Fruit fly (Drosophila melanogaster): ENCODE results near the gene CG3987.

The CG3987 gene

DNA sequence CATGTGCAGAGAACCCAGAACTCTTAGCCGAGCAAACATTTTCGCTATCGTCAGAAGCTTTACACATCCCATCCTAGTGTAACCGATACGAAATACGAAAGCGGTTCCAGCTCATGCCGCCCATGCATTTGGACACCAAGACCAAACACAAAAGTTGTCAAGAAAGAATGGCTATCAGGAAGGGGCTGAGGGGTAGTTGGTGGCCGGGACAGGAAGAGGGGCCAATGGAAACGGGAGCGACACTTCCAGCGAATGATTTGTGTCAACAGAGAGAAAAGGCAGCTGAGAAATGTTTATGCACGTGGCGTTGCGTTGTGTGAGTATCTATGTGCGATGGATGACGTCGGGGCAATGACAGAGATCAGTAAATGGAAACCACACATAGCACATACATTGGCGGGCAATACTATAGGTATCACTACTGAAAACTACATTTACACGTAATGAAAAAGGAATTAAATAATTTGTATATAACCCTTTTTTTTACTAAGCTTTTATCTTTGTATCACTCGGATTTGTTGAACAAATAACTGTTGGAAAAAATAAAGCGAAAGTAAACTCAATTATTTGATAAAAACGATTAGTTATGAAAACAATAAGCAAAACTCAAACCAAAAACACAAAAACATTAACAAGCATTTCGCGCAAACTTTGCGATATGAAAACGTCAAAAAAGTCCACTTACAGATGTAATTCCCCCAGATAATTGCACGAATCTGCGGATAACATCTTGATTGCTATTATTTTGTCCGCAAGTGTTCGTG lies 25.1 kb upstream of the CG3987 start:
- peak in 1 of 2 experiments; percentile 9 for TF ChIP-seq dpn (GFP tag; optimal IDR thresholded peaks at IDR 0.05)
- TF ChIP-seq otp (GFP tag; IDR thresholded peaks at IDR 0.05) = no peak
- TF ChIP-seq CG6254 (GFP tag; optimal IDR thresholded peaks at IDR 0.05) = peak; percentile 48
- no peak for TF ChIP-seq CG42726 (GFP tag; IDR thresholded peaks at IDR 0.05; ENCODE audit: partially characterized antibody)
- TF ChIP-seq CG18599 (GFP tag; optimal IDR thresholded peaks at IDR 0.05) = peak; percentile 11
- TF ChIP-seq CG14050 (GFP tag; IDR thresholded peaks at IDR 0.05) = no peak
- TF ChIP-seq CG2678 (tag; optimal IDR thresholded peaks at IDR 0.05) = peak; percentile 63
- no peak for TF ChIP-seq odd (GFP tag; optimal IDR thresholded peaks at IDR 0.05)
- TF ChIP-seq Nf-YB (GFP tag; optimal IDR thresholded peaks at IDR 0.05) = peak; percentile 11
- peak; percentile 30 for TF ChIP-seq tin (GFP tag; optimal IDR thresholded peaks at IDR 0.05)
- TF ChIP-seq CG13424 (tag; optimal IDR thresholded peaks at IDR 0.05) = peak; percentile 35
- TF ChIP-seq CG30403 (GFP tag; optimal IDR thresholded peaks at IDR 0.05) = peak; percentile 41
- peak; percentile 70 for TF ChIP-seq CG10979 (tag; optimal IDR thresholded peaks at IDR 0.05)
- peak; percentile 68 for TF ChIP-seq kni (GFP tag; optimal IDR thresholded peaks at IDR 0.05)
- TF ChIP-seq Sox100B (GFP tag; optimal IDR thresholded peaks at IDR 0.05) = peak; percentile 77
- TF ChIP-seq wdn (GFP tag; IDR thresholded peaks at IDR 0.05) = no peak
- no peak for TF ChIP-seq lilli (GFP tag; optimal IDR thresholded peaks at IDR 0.05)
- no peak for TF ChIP-seq CG17802 (tag; optimal IDR thresholded peaks at IDR 0.05)
- no peak for TF ChIP-seq zen (tag; optimal IDR thresholded peaks at IDR 0.05)
- peak; percentile 50; the same call in 1 of the 3 replicates for TF ChIP-seq sr (GFP tag; IDR thresholded peaks at IDR 0.05)
- peak in 1 of 2 experiments; percentile 42 for TF ChIP-seq Hr78 (GFP tag; optimal IDR thresholded peaks at IDR 0.05)
- no peak for TF ChIP-seq Usf (GFP tag; optimal IDR thresholded peaks at IDR 0.05)
- peak; percentile 18 for TF ChIP-seq unpg (GFP tag; optimal IDR thresholded peaks at IDR 0.05)
- TF ChIP-seq bcd (GFP tag; optimal IDR thresholded peaks at IDR 0.05) = peak; percentile 43
- peak; percentile 11 for TF ChIP-seq CG16863 (GFP tag; optimal IDR thresholded peaks at IDR 0.05)
- TF ChIP-seq bsh (GFP tag; optimal IDR thresholded peaks at IDR 0.05) = peak; percentile 37 to 74
- no peak for TF ChIP-seq E2f1 (GFP tag; IDR thresholded peaks at IDR 0.05)
- peak; percentile 19 for TF ChIP-seq CG13775 (GFP tag; optimal IDR thresholded peaks at IDR 0.05)
- TF ChIP-seq CG4404 (GFP tag; IDR thresholded peaks at IDR 0.05) = no peak
- TF ChIP-seq CG10147 (GFP tag; optimal IDR thresholded peaks at IDR 0.05) = no peak
- peak; percentile 28; the same call in 1 of the 3 replicates for TF ChIP-seq croc (GFP tag; conservative IDR thresholded peaks at IDR 0.05)
- TF ChIP-seq tna (GFP tag; IDR thresholded peaks at IDR 0.05; ENCODE audit: partially characterized antibody) = no peak
- TF ChIP-seq lmd (GFP tag; IDR thresholded peaks at IDR 0.05) = no peak
- TF ChIP-seq nom (GFP tag; optimal IDR thresholded peaks at IDR 0.05) = peak; percentile 20
- no peak for TF ChIP-seq dm (GFP tag; optimal IDR thresholded peaks at IDR 0.05)
- peak; percentile 67 for TF ChIP-seq gem (tag; optimal IDR thresholded peaks at IDR 0.05)
- TF ChIP-seq nmo (GFP tag; optimal IDR thresholded peaks at IDR 0.05) = peak; percentile 78
- TF ChIP-seq ssp (GFP tag; IDR thresholded peaks at IDR 0.05) = 0 out of 2 replicates have a peak, but pooled peaks have one; percentile 8
- no peak for TF ChIP-seq Vsx1 (GFP tag; optimal IDR thresholded peaks at IDR 0.05)
- TF ChIP-seq ind (GFP tag; optimal IDR thresholded peaks at IDR 0.05) = peak; percentile 14
- TF ChIP-seq CG2712 (tag; optimal IDR thresholded peaks at IDR 0.05) = peak; percentile 62
- peak; percentile 84 for TF ChIP-seq sens (GFP tag)
- peak; percentile 55 for TF ChIP-seq CG1233 (GFP tag; optimal IDR thresholded peaks at IDR 0.05)
- TF ChIP-seq D19B (GFP tag; optimal IDR thresholded peaks at IDR 0.05) = no peak
- peak; percentile 6 for TF ChIP-seq CG3407 (GFP tag; optimal IDR thresholded peaks at IDR 0.05)
- TF ChIP-seq chif (GFP tag; optimal IDR thresholded peaks at IDR 0.05) = peak in 1 of 2 experiments; percentile 5
- no peak for TF ChIP-seq shn (GFP tag; optimal IDR thresholded peaks at IDR 0.05)
- no peak for TF ChIP-seq CG8944 (GFP tag; optimal IDR thresholded peaks at IDR 0.05)

All from whole organism, embryonic.